Worm (Caenorhabditis elegans) whole organism, early embryonic: ENCODE measurements around the gene unc-119.

Experiments
- B0310.2 ChIP-seq: sonication (generic microtip); optimal IDR thresholded peaks from 2 replicates; lab custom pipeline; 2016; ENCODE audit warnings: mild to moderate bottlenecking, missing genetic modification characterization, missing compliant biosample characterization
- F13C5.2 ChIP-seq: sonication (generic microtip); optimal IDR thresholded peaks from 2 replicates; lab custom pipeline; 2017; ENCODE audit warnings: mild to moderate bottlenecking, missing genetic modification characterization, inconsistent platforms, missing compliant biosample characterization
- aly-1 ChIP-seq: sonication (generic microtip); optimal IDR thresholded peaks from 2 replicates; lab custom pipeline; 2016; ENCODE audit warnings: missing genetic modification characterization, missing compliant biosample characterization
- ama-1 ChIP-seq: fragments of 150-350 bp; optimal IDR thresholded peaks from 2 replicates; lab custom pipeline; 2014
- ceh-13 ChIP-seq: fragments of 200-800 bp; sonication (Bioruptor generic); optimal IDR thresholded peaks from 2 replicates; lab custom pipeline; 2018; ENCODE audit warnings: mild to moderate bottlenecking, missing genetic modification characterization, missing compliant biosample characterization
- ceh-36 ChIP-seq: sonication (generic microtip); optimal IDR thresholded peaks from 2 replicates; lab custom pipeline; 2016; ENCODE audit warnings: missing genetic modification characterization, inconsistent platforms, missing compliant biosample characterization
- ets-7 ChIP-seq: sonication (generic microtip); optimal IDR thresholded peaks from 2 replicates; lab custom pipeline; 2016; ENCODE audit warnings: missing genotype, missing genetic modification characterization, missing compliant biosample characterization
- flt-1 ChIP-seq: fragments of 200-800 bp; sonication (Bioruptor generic); IDR thresholded peaks from 2 replicates; pipeline ENCODE4 v1.3.6; 2022; ENCODE audit warnings: missing genetic modification characterization, missing compliant biosample characterization
- hmbx-1 ChIP-seq: sonication (generic microtip); optimal IDR thresholded peaks from 2 replicates; lab custom pipeline; 2016; ENCODE audit warnings: mild to moderate bottlenecking, missing genetic modification characterization, missing compliant biosample characterization
- hmg-4 ChIP-seq: fragments of 200-800 bp; sonication (Bioruptor generic); optimal IDR thresholded peaks from 2 replicates; lab custom pipeline; 2018; ENCODE audit warnings: mild to moderate bottlenecking, missing genetic modification characterization, missing compliant biosample characterization
- hnd-1 ChIP-seq: sonication (generic microtip); optimal IDR thresholded peaks from 2 replicates; lab custom pipeline; 2016; ENCODE audit warnings: missing genetic modification characterization, missing compliant biosample characterization
- pes-1 ChIP-seq: fragments of 200-800 bp; sonication (Bioruptor generic); IDR thresholded peaks from 2 replicates; pipeline ENCODE4 v1.3.6; 2022; ENCODE audit warnings: missing genetic modification reagents, missing genetic modification characterization, missing compliant biosample characterization
- scrt-1 ChIP-seq: fragments of 200-800 bp; sonication (Bioruptor generic); IDR thresholded peaks from 2 replicates; pipeline ENCODE4 v1.3.6; 2022; ENCODE audit warnings: missing genetic modification characterization, missing compliant biosample characterization
- sea-1 ChIP-seq: fragments of 200-800 bp; sonication (Bioruptor generic); conservative IDR thresholded peaks from 2 replicates; pipeline ENCODE4 v1.3.6; 2022; ENCODE audit warnings: missing genetic modification characterization, missing compliant biosample characterization
- tbx-11 ChIP-seq: fragments of 200-800 bp; sonication (Bioruptor generic); IDR thresholded peaks from 2 replicates; pipeline ENCODE4 v1.3.6; 2022; ENCODE audit warnings: missing genetic modification characterization, missing compliant biosample characterization
- tbx-37 ChIP-seq: fragments of 200-800 bp; sonication (Bioruptor generic); conservative IDR thresholded peaks from 2 replicates; pipeline ENCODE4 v1.3.6; 2022; ENCODE audit warnings: missing genetic modification reagents, missing genetic modification characterization, missing compliant biosample characterization
- tra-4 ChIP-seq: sonication (generic microtip); optimal IDR thresholded peaks from 2 replicates; lab custom pipeline; 2017; ENCODE audit warnings: missing genetic modification characterization, missing compliant biosample characterization

unc-119 gene

DNA sequence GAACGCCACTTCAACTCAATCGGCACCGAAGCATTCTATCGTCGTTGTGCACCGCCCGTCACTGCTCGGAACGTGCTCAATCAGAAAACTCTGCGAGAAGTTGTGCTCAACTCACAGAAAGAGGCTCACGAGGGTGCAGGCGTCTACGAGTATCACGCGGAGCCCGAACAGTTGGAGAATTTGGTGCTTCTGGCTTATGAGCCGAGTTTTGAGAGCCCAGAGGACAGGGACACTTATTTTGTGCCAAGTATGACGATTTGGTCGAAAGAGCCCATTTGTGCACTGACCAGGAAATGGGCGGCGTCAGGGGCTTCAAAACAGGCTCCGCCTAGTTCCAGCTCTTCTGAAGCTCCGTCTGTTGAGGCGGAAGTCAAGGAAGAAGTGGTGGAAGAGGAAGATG, 13.6 kb upstream of the unc-119 start:
- TF ChIP-seq B0310.2 (tag; lab: Kevin White, UChicago) (no peak), ama-1 (no peak)

DNA sequence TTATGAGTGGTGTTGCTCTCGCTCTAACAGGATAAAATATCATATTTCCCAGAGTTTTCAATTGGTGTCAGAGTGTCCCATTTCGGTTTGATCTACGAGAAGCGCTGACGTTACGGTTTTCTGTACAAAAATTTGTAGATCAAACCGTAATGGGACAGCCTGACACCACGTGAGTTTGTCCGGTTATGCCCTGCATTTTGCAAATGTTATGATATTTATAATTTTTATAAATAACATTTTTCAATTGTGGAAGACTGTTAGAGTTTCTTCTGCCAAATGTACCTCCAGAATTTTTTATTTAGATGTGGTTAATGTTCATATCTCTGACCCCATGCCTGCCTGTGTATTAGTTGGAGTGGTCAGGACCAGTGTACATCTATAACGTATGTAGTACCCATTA, 8.2 kb upstream of the unc-119 start, which contains the start of gene fbxb-87:
Gene fbxb-87 (plus strand): TSS at position 301 of the 400 bp plus-strand sequence.
- no peak for TF ChIP-seq pes-1 (GFP tag; lab: Robert Waterston, UW)
- TF ChIP-seq ceh-13 = no peak
- TF ChIP-seq tbx-37 (GFP tag; lab: Robert Waterston, UW) = no peak
- TF ChIP-seq hmg-4 = no peak
- TF ChIP-seq B0310.2 (tag; lab: Kevin White, UChicago) = no peak
- no peak for TF ChIP-seq scrt-1 (GFP tag; lab: Robert Waterston, UW)

DNA sequence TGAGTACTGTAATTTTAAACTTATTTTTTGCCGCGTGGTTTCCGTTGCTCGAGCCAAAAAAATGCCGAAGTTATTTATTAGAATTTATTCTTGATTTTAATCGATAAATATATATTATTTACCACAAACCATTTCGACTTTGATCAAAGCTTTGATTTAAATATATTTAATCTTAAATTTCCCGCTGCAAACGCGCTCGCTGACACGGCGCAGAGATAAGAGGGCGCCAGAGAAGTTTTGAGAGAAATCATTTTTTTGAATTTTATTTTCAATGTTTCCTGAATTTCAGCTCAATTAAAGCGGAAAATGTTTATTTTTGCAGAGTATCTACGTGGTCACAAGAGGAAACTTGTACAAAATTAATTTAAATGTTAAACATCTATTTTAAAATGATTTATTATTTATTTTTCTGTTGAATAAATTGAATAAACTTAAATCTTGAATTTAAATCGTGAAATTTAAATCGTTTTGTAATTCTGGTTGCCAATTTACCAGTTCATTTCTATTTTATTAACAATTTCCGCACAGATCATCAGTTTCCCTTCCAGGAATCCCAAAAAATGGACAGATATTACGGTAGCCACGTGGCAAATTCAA, 6.5 kb upstream of the unc-119 start, which contains the start of gene com-1:
Gene com-1 (plus strand): TSS at position 547 of the 597 bp plus-strand sequence.
- no peak for TF ChIP-seq F13C5.2 (tag; lab: Kevin White, UChicago)
- TF ChIP-seq hmg-4 = no peak
- TF ChIP-seq tbx-11 (GFP tag; lab: Robert Waterston, UW) = no peak
- TF ChIP-seq pes-1 (GFP tag; lab: Robert Waterston, UW) = no peak
- TF ChIP-seq flt-1 = no peak
- TF ChIP-seq sea-1 (GFP tag; lab: Robert Waterston, UW) = no peak
- TF ChIP-seq ets-7 = no peak
- TF ChIP-seq ceh-13 = no peak
- TF ChIP-seq B0310.2 (tag; lab: Kevin White, UChicago) = no peak

DNA sequence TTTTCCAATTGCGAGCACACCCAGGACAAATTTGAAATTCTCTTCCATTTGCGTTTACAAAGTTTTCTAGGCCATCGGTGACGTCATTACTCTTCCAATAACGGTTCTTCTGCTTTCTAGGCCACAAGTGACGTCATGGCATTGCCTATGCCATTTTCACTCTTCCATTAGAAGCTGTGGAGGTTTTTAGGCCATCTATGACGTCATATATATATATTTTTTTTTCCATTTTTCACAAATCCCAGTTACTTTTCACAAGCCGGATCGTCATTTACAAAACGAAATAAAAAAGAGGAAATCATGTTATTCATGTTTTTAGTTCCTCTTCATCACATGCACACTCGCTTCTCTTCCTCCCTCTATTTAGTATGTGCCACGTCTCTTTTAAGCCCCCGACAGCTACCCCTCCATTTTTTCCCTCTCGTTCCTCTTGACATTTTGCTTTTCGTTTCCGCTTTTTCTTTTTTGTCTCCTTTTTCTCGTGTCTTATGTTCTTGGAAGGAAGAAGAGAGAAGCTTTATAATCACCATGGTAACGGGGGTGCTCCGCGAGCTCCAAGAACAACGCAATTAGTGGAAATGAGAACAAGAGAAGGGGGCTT, 668 bp downstream of the unc-119 start:
- TF ChIP-seq F13C5.2 (tag; lab: Kevin White, UChicago) = no peak
- no peak for TF ChIP-seq tra-4 (tag; lab: Kevin White, UChicago)
- no peak for TF ChIP-seq tbx-11 (GFP tag; lab: Robert Waterston, UW)
- TF ChIP-seq hmbx-1 (tag; lab: Kevin White, UChicago) = no peak
- TF ChIP-seq ceh-36 (tag; lab: Kevin White, UChicago) = no peak
- no peak for TF ChIP-seq B0310.2 (tag; lab: Kevin White, UChicago)
- TF ChIP-seq sea-1 (GFP tag; lab: Robert Waterston, UW) = no peak
- TF ChIP-seq tbx-37 (GFP tag; lab: Robert Waterston, UW) = no peak
- TF ChIP-seq hmg-4 = no peak
- TF ChIP-seq aly-1 (tag; lab: Kevin White, UChicago) = no peak
- no peak for TF ChIP-seq hnd-1
- no peak for TF ChIP-seq pes-1 (GFP tag; lab: Robert Waterston, UW)
- TF ChIP-seq flt-1 = no peak
- no peak for TF ChIP-seq ets-7
- TF ChIP-seq scrt-1 (GFP tag; lab: Robert Waterston, UW) = no peak

DNA sequence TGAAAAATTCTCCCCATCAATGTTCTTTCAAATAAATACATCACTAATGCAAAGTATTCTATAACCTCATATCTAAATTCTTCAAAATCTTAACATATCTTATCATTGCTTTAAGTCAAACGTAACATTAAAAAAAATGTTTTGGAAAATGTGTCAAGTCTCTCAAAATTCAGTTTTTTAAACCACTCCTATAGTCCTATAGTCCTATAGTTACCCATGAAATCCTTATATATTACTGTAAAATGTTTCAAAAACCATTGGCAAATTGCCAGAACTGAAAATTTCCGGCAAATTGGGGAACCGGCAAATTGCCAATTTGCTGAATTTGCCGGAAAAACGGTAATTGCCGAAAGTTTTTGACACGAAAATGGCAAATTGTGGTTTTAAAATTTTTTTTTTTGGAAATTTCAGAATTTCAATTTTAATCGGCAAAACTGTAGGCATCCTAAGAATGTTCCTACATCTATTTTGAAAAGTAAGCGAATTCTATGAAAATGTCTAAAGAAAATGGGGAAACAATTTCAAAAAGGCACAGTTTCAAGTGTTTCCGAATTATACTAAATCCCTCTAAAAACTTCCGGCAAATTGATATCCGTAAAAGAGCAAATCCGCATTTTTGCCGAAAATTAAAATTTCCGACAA, 2.0 kb downstream of the unc-119 start:
- TF ChIP-seq flt-1 = no peak
- no peak for TF ChIP-seq hnd-1
- no peak for TF ChIP-seq B0310.2 (tag; lab: Kevin White, UChicago)
- no peak for TF ChIP-seq ceh-36 (tag; lab: Kevin White, UChicago)
- TF ChIP-seq ets-7 = no peak
- no peak for TF ChIP-seq ceh-13
- no peak for TF ChIP-seq tra-4 (tag; lab: Kevin White, UChicago)

DNA sequence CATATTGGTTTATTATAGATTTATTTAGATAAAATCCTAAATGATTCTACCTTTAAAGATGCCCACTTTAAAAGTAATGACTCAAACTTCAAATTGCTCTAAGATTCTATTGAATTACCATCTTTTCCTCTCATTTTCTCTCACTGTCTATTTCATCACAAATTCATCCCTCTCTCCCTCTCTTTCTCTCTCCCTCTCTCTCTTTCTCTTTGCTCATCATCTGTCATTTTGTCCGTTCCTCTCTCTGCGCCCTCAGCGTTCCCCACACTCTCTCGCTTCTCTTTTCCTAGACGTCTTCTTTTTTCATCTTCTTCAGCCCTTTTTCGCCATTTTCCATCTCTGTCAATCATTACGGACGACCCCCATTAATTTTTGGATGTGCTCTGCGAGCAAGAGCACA, 2.7 kb downstream of the unc-119 start:
- no peak for TF ChIP-seq ceh-13
- no peak for TF ChIP-seq hmg-4
- TF ChIP-seq scrt-1 (GFP tag; lab: Robert Waterston, UW) = no peak
- no peak for TF ChIP-seq hnd-1
- no peak for TF ChIP-seq B0310.2 (tag; lab: Kevin White, UChicago)
- no peak for TF ChIP-seq ama-1
- no peak for TF ChIP-seq ceh-36 (tag; lab: Kevin White, UChicago)
- no peak for TF ChIP-seq tra-4 (tag; lab: Kevin White, UChicago)
- no peak for TF ChIP-seq aly-1 (tag; lab: Kevin White, UChicago)

DNA sequence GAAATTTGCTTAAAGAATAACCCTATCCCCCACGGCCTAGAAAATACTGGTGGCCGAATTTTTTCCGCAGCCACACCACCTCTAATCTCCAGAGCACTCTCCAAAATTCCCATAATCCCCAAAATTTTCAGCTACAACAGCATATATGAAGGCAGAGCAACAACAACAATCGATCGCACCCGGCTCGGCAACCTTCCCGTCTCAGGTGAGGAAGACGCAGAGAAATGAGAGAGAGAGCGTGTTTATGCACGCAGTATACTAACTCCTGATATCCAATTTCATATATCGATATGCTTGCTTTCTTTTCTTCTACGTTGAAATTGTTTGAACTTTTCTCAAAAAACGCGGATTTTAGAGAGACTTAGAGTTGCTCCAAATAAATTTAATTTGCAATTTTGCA, 3.9 kb downstream of the unc-119 start:
- TF ChIP-seq tra-4 (tag; lab: Kevin White, UChicago) (no peak), tbx-37 (GFP tag; lab: Robert Waterston, UW) (no peak), ceh-36 (tag; lab: Kevin White, UChicago) (peak; percentile 30)

DNA sequence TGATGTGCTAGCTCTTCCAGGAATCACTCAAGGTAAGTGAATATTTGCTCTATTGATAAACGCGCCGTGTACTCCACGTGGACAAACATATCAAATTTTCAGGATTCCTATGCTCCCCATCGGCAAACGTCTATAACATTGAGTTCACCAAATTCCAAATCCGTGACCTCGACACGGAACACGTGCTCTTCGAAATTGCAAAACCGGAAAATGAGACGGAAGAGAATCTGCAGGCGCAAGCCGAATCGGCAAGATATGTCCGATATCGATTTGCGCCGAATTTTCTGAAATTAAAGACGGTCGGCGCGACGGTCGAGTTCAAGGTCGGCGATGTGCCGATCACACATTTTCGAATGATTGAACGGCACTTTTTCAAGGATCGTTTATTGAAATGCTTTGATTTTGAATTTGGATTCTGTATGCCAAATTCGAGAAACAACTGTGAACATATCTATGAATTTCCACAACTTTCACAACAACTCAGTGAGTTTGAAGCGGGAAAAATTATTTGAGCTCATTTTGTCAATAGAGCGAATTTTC, 5.3 kb downstream of the unc-119 start:
- TF ChIP-seq scrt-1 (GFP tag; lab: Robert Waterston, UW) (peak; percentile 74), ama-1 (no peak)

DNA sequence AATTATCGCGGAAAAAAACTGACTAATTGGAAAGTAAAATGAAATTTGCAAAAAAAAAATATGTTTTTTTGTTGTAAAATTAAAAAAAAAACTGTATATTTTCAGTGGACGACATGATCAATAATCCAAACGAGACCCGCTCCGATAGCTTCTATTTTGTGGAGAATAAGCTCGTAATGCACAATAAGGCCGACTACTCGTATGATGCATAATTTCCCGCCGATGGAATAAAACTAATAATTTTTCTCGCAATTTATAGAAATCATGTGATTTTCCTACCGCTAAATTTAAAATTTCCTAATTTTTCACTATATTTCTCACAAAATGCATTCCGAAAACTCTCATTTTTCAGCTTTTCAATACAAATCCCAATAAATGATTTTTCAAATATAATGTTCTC, 6.1 kb downstream of the unc-119 start:
- TF ChIP-seq hmg-4 (no peak), sea-1 (GFP tag; lab: Robert Waterston, UW) (no peak), ceh-13 (no peak), scrt-1 (GFP tag; lab: Robert Waterston, UW) (peak; percentile 71; the same call in 1 of the 2 replicates)
